Fruit fly (Drosophila melanogaster): ENCODE measurements around the gene CG13362.

CG13362 gene

DNA sequence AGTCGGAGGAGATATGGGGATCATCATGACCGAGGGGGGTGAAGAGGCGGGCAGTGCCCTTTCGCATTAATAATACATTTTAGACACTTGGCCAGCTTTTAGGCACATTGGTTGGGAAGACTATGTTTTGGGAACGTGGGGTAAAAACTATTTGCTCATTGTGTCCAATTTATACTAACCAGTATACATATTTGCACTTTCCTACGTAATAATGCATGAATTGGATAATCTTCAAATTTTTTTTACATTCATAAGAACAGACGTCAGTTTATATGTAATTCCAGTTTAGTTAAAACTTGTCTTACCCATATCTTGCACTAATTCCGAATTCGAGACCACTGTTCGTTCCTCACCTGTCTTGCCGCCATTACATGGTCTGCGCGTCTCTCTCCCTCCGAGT is 28.2 kb upstream of the CG13362 start (continued):
- TF ChIP-seq sisA (GFP tag; IDR thresholded peaks at IDR 0.05), result 0 out of 2 replicates have a peak, but pooled peaks have one; percentile 21
- TF ChIP-seq CG2116 (GFP tag; optimal IDR thresholded peaks at IDR 0.05), result no peak
- TF ChIP-seq CG7556 (GFP tag; optimal IDR thresholded peaks at IDR 0.05), result peak; percentile 23
- no peak for TF ChIP-seq hkb (optimal IDR thresholded peaks at IDR 0.05)
- 0 out of 2 replicates have a peak, but pooled peaks have one; percentile 40 for TF ChIP-seq hkb (GFP tag; IDR thresholded peaks at IDR 0.05)
- TF ChIP-seq corto (GFP tag; optimal IDR thresholded peaks at IDR 0.05), result no peak
- no peak for TF ChIP-seq CG6689 (GFP tag; IDR thresholded peaks at IDR 0.05)
- no peak for TF ChIP-seq CG2120 (GFP tag; optimal IDR thresholded peaks at IDR 0.05)
- no peak for TF ChIP-seq Atf-2 (GFP tag; optimal IDR thresholded peaks at IDR 0.05)
- no peak for TF ChIP-seq Meics (GFP tag; optimal IDR thresholded peaks at IDR 0.05)
- no peak for TF ChIP-seq cad (GFP tag; optimal IDR thresholded peaks at IDR 0.05)
- TF ChIP-seq CG11504 (tag; optimal IDR thresholded peaks at IDR 0.05), result no peak
- TF ChIP-seq gsb (GFP tag; IDR thresholded peaks at IDR 0.05), result no peak
- TF ChIP-seq lilli (GFP tag; optimal IDR thresholded peaks at IDR 0.05), result peak; percentile 21
- TF ChIP-seq CG34224 (GFP tag; IDR thresholded peaks at IDR 0.05; ENCODE audit: partially characterized antibody), result no peak
- TF ChIP-seq CG14014 (GFP tag; IDR thresholded peaks at IDR 0.05), result no peak
- TF ChIP-seq Neu2 (GFP tag; optimal IDR thresholded peaks at IDR 0.05; ENCODE audit: borderline replicate concordance), result no peak
- TF ChIP-seq CG11247 (GFP tag; IDR thresholded peaks at IDR 0.05), result no peak
- TF ChIP-seq repo (GFP tag; optimal IDR thresholded peaks at IDR 0.05), result no peak
- TF ChIP-seq ase (GFP tag; IDR thresholded peaks at IDR 0.05), result no peak
- no peak for TF ChIP-seq tna (GFP tag; IDR thresholded peaks at IDR 0.05; ENCODE audit: partially characterized antibody)
- no peak for TF ChIP-seq tgo (GFP tag; IDR thresholded peaks at IDR 0.05)
- TF ChIP-seq GATAe (GFP tag; conservative IDR thresholded peaks at IDR 0.05), result no peak
- no peak for TF ChIP-seq chif (GFP tag; optimal IDR thresholded peaks at IDR 0.05)
- no peak for TF ChIP-seq seq (GFP tag; IDR thresholded peaks at IDR 0.05)
- TF ChIP-seq Ssrp (tag; optimal IDR thresholded peaks at IDR 0.05), result no peak
- no peak for TF ChIP-seq CG1233 (GFP tag; optimal IDR thresholded peaks at IDR 0.05)
- TF ChIP-seq CG2202 (tag; optimal IDR thresholded peaks at IDR 0.05), result no peak
- TF ChIP-seq CG17385 (GFP tag; optimal IDR thresholded peaks at IDR 0.05), result peak; percentile 14
- TF ChIP-seq Sry-δ (GFP tag; optimal IDR thresholded peaks at IDR 0.05), result no peak
- TF ChIP-seq Chrac-16 (GFP tag; optimal IDR thresholded peaks at IDR 0.05), result peak; percentile 16
- TF ChIP-seq CG31441 (GFP tag; IDR thresholded peaks at IDR 0.05), result no peak
- peak; percentile 0 for TF ChIP-seq bab2 (GFP tag; optimal IDR thresholded peaks at IDR 0.05)
- TF ChIP-seq Gug (GFP tag; IDR thresholded peaks at IDR 0.05), result no peak
- peak; percentile 13 for TF ChIP-seq CG8388 (GFP tag; optimal IDR thresholded peaks at IDR 0.05)
- no peak for TF ChIP-seq BtbVII (GFP tag; optimal IDR thresholded peaks at IDR 0.05)
- no peak for TF ChIP-seq tin (GFP tag; optimal IDR thresholded peaks at IDR 0.05)
- no peak for TF ChIP-seq jing (GFP tag; optimal IDR thresholded peaks at IDR 0.05)
- TF ChIP-seq Lhr (GFP tag; optimal IDR thresholded peaks at IDR 0.05), result no peak
- TF ChIP-seq Bteb2 (GFP tag; optimal IDR thresholded peaks at IDR 0.05), result no peak
- TF ChIP-seq CG43689 (GFP tag; IDR thresholded peaks at IDR 0.05), result no peak
- TF ChIP-seq CG33557 (GFP tag; optimal IDR thresholded peaks at IDR 0.05), result no peak
- no peak for TF ChIP-seq bowl (GFP tag; IDR thresholded peaks at IDR 0.05)
- TF ChIP-seq CG13775 (GFP tag; optimal IDR thresholded peaks at IDR 0.05), result no peak
- TF ChIP-seq stc (GFP tag; IDR thresholded peaks at IDR 0.05), result no peak
- no peak for TF ChIP-seq CG4707 (GFP tag; optimal IDR thresholded peaks at IDR 0.05)
- peak; percentile 35 for TF ChIP-seq CG2712 (tag; optimal IDR thresholded peaks at IDR 0.05)
- no peak for TF ChIP-seq HLH4C (GFP tag; IDR thresholded peaks at IDR 0.05; ENCODE audit: partially characterized antibody)
- TF ChIP-seq Usf (GFP tag; optimal IDR thresholded peaks at IDR 0.05), result no peak
- TF ChIP-seq Eip74EF (GFP tag; optimal IDR thresholded peaks at IDR 0.05), result no peak
- TF ChIP-seq Lpt (GFP tag; optimal IDR thresholded peaks at IDR 0.05), result no peak
- no peak for TF ChIP-seq scrt (GFP tag; optimal IDR thresholded peaks at IDR 0.05)
